Worm (Caenorhabditis elegans) whole organism, L2 larva: ENCODE measurements around the gene F16B12.7.

Source experiments
- aly-2 ChIP-seq: fragments of 150-350 bp; optimal IDR thresholded peaks from 2 replicates; lab custom pipeline; 2014; ENCODE audit warnings: missing biosample characterization, missing genetic modification characterization
- crh-2 ChIP-seq: sonication (generic microtip); optimal IDR thresholded peaks from 2 replicates; lab custom pipeline; 2017; ENCODE audit warnings: missing biosample characterization, missing genetic modification characterization
- dmd-4 ChIP-seq: sonication (generic microtip); optimal IDR thresholded peaks from 2 replicates; lab custom pipeline; 2017; ENCODE audit warnings: missing biosample characterization, missing genetic modification characterization
- lin-11 ChIP-seq: fragments of 150-350 bp; sonication (generic microtip); optimal IDR thresholded peaks from 2 replicates; lab custom pipeline; 2014; ENCODE audit warnings: missing biosample characterization, missing genetic modification characterization, inconsistent platforms, mixed read lengths
- lin-13 ChIP-seq: fragments of 150-350 bp; optimal IDR thresholded peaks from 2 replicates; lab custom pipeline; 2014; ENCODE audit warnings: missing biosample characterization, missing genetic modification reagents, missing genetic modification characterization
- mdl-1 ChIP-seq, 2 experiments: fragments of 150-350 bp in 1 of 2; sonication (generic microtip) in 1 of 2; optimal IDR thresholded peaks; 2 replicates each; lab custom pipeline; 2017; ENCODE audit warnings: missing biosample characterization in 2 of 2, missing genetic modification characterization in 2 of 2
- nhr-10 ChIP-seq: sonication (generic microtip); optimal IDR thresholded peaks from 2 replicates; lab custom pipeline; 2017; ENCODE audit warnings: missing biosample characterization, missing genetic modification characterization
- nhr-12 ChIP-seq: fragments of 150-350 bp; optimal IDR thresholded peaks from 2 replicates; lab custom pipeline; 2014; ENCODE audit warnings: missing biosample characterization, missing genetic modification characterization
- nhr-77 ChIP-seq: fragments of 150-350 bp; optimal IDR thresholded peaks from 2 replicates; lab custom pipeline; 2014; ENCODE audit warnings: missing biosample characterization, missing genetic modification characterization
- peb-1 ChIP-seq: fragments of 150-350 bp; optimal IDR thresholded peaks from 2 replicates; lab custom pipeline; 2014; ENCODE audit warnings: missing biosample characterization, missing genetic modification characterization
- skn-1 ChIP-seq: sonication (generic microtip); optimal IDR thresholded peaks from 2 replicates; lab custom pipeline; 2017; ENCODE audit warnings: missing biosample characterization, missing genetic modification characterization
- sma-3 ChIP-seq: sonication (generic microtip); optimal IDR thresholded peaks from 2 replicates; lab custom pipeline; 2016; ENCODE audit warnings: missing genetic modification reagents, missing genetic modification characterization, missing compliant biosample characterization
- ztf-4 ChIP-seq: fragments of 150-350 bp; optimal IDR thresholded peaks from 2 replicates; lab custom pipeline; 2014; ENCODE audit warnings: missing biosample characterization, missing genetic modification characterization

- TF ChIP-seq mdl-1 (tag; optimal IDR thresholded peaks at IDR 0.05; lab: Kevin White, UChicago) (no peak), nhr-77 (tag; lab: Kevin White, UChicago) (no peak), nhr-10 (tag; lab: Kevin White, UChicago) (no peak), skn-1 (tag; lab: Kevin White, UChicago) (no peak), ztf-4 (tag; lab: Kevin White, UChicago) (no peak), sma-3 (GFP tag; lab: Kevin White, UChicago) (no peak), peb-1 (no peak), crh-2 (tag; lab: Kevin White, UChicago) (no peak), lin-11 (tag; lab: Kevin White, UChicago) (no peak), dmd-4 (no peak), lin-13 (GFP tag; lab: Kevin White, UChicago) (no peak), nhr-12 (no peak), aly-2 (tag; lab: Kevin White, UChicago) (no peak)
These were observed 31.7 kb downstream of the F16B12.7 start, which contains the start of gene nkat-1 for ce11 chrX:14140040-14140439.
